ENCODE assay signal across 5 worm cellular contexts in genomic region chrX:2543353-2543752, ce11.
TF ChIP-seq lines count a peak whose summit lies in the region.

No protein-coding gene starts in this region.

TF ChIP-seq in whole organism, L1 larva, 84 proteins besides CTCF, POLR2A, EP300 and RAD21:
- TF ChIP-seq elt-2 (tag; optimal IDR thresholded peaks at IDR 0.05; lab: Kevin White, UChicago) (peak; percentile 6), egl-13 (tag; optimal IDR thresholded peaks at IDR 0.05; lab: Kevin White, UChicago) (peak; percentile 18), lsy-2 (tag; optimal IDR thresholded peaks at IDR 0.05; lab: Kevin White, UChicago) (no peak), ceh-88 (GFP tag; IDR thresholded peaks at IDR 0.05; lab: Robert Waterston, UW) (no peak), C34B4.2 (tag; optimal IDR thresholded peaks at IDR 0.05; lab: Kevin White, UChicago) (no peak), dsc-1 (tag; optimal IDR thresholded peaks at IDR 0.05; lab: Kevin White, UChicago) (peak; percentile 6), nhr-28 (tag; optimal IDR thresholded peaks at IDR 0.05; lab: Kevin White, UChicago) (no peak), lin-35 (GFP tag; optimal IDR thresholded peaks at IDR 0.05; lab: Kevin White, UChicago) (no peak), nhr-19 (GFP tag; conservative IDR thresholded peaks at IDR 0.05; lab: Robert Waterston, UW) (no peak)

TF ChIP-seq in whole organism, L2 larva, 48 proteins besides CTCF, POLR2A, EP300 and RAD21:
- TF ChIP-seq ceh-16 (tag; optimal IDR thresholded peaks at IDR 0.05; lab: Kevin White, UChicago) (no peak), sem-4 (tag; optimal IDR thresholded peaks at IDR 0.05; lab: Kevin White, UChicago) (no peak), fos-1 (tag; optimal IDR thresholded peaks at IDR 0.05; lab: Kevin White, UChicago) (peak; percentile 28)
TF ChIP-seq in whole organism, L2 larva: peak in this region for 1.

TF ChIP-seq in whole organism, L3 larva, 47 proteins besides CTCF, POLR2A, EP300 and RAD21:
- TF ChIP-seq elt-2 (tag; optimal IDR thresholded peaks at IDR 0.05; lab: Kevin White, UChicago) (peak; percentile 59), pqm-1 (tag; optimal IDR thresholded peaks at IDR 0.05; lab: Kevin White, UChicago) (peak; percentile 22), tbx-2 (tag; optimal IDR thresholded peaks at IDR 0.05; lab: Kevin White, UChicago) (no peak), ceh-82 (tag; optimal IDR thresholded peaks at IDR 0.05; lab: Kevin White, UChicago) (no peak), mdl-1 (tag; optimal IDR thresholded peaks at IDR 0.05; lab: Kevin White, UChicago) (no peak), ceh-28 (tag; optimal IDR thresholded peaks at IDR 0.05; lab: Kevin White, UChicago) (no peak), ztf-11 (tag; optimal IDR thresholded peaks at IDR 0.05; lab: Kevin White, UChicago) (no peak), nfya-1 (tag; optimal IDR thresholded peaks at IDR 0.05; lab: Kevin White, UChicago; ENCODE audit: insufficient read depth) (peak; percentile 10), egl-5 (tag; optimal IDR thresholded peaks at IDR 0.05; lab: Kevin White, UChicago) (no peak), nhr-67 (tag; optimal IDR thresholded peaks at IDR 0.05; lab: Kevin White, UChicago) (no peak), unc-39 (tag; optimal IDR thresholded peaks at IDR 0.05; lab: Kevin White, UChicago) (no peak), egl-27 (tag; optimal IDR thresholded peaks at IDR 0.05; lab: Kevin White, UChicago) (no peak), elt-1 (tag; optimal IDR thresholded peaks at IDR 0.05; lab: Kevin White, UChicago) (no peak), fkh-10 (GFP tag; optimal IDR thresholded peaks at IDR 0.05; lab: Kevin White, UChicago) (no peak), lsy-12 (tag; optimal IDR thresholded peaks at IDR 0.05; lab: Kevin White, UChicago) (no peak)
TF ChIP-seq in whole organism, L3 larva: peak in this region for 3.

TF ChIP-seq in whole organism, L4 larva, 104 proteins besides CTCF, POLR2A, EP300 and RAD21 (continues in another document):
- peak; percentile 56 for TF ChIP-seq dmd-6 (GFP tag; IDR thresholded peaks at IDR 0.05; lab: Robert Waterston, UW)
- TF ChIP-seq fkh-10 (GFP tag; optimal IDR thresholded peaks at IDR 0.05; lab: Kevin White, UChicago): no peak
- TF ChIP-seq daf-12 (tag; optimal IDR thresholded peaks at IDR 0.05; lab: Kevin White, UChicago): no peak
- no peak for TF ChIP-seq saeg-2 (GFP tag; IDR thresholded peaks at IDR 0.05; lab: Robert Waterston, UW)
- TF ChIP-seq ZK337.2 (GFP tag; IDR thresholded peaks at IDR 0.05; lab: Robert Waterston, UW): no peak
- TF ChIP-seq nhr-28 (tag; optimal IDR thresholded peaks at IDR 0.05; lab: Kevin White, UChicago): peak; percentile 59
- TF ChIP-seq hlh-11 (tag; optimal IDR thresholded peaks at IDR 0.05; lab: Kevin White, UChicago): peak; percentile 59
- no peak for TF ChIP-seq F26F4.8 (GFP tag; conservative IDR thresholded peaks at IDR 0.05; lab: Robert Waterston, UW)
- TF ChIP-seq aly-2 (tag; optimal IDR thresholded peaks at IDR 0.05; lab: Kevin White, UChicago): no peak
- TF ChIP-seq daf-16 (GFP tag; optimal IDR thresholded peaks at IDR 0.05; lab: Kevin White, UChicago): no peak
- TF ChIP-seq daf-16 (tag; optimal IDR thresholded peaks at IDR 0.05; lab: Kevin White, UChicago): peak; percentile 86
- TF ChIP-seq T20F7.1 (GFP tag; optimal IDR thresholded peaks at IDR 0.05; lab: Kevin White, UChicago): no peak
- no peak for TF ChIP-seq aha-1 (tag; lab: Kevin White, UChicago)
- TF ChIP-seq ces-1 (GFP tag; optimal IDR thresholded peaks at IDR 0.05; lab: Kevin White, UChicago): no peak
- TF ChIP-seq D1046.2 (GFP tag; IDR thresholded peaks at IDR 0.05; lab: Robert Waterston, UW): no peak
- TF ChIP-seq ceh-44 (GFP tag; IDR thresholded peaks at IDR 0.05; lab: Robert Waterston, UW): no peak
- TF ChIP-seq T26A8.4 (GFP tag; IDR thresholded peaks at IDR 0.05; lab: Robert Waterston, UW): no peak
- no peak for TF ChIP-seq nhr-111 (GFP tag; optimal IDR thresholded peaks at IDR 0.05; lab: Kevin White, UChicago)
- TF ChIP-seq mep-1 (tag; optimal IDR thresholded peaks at IDR 0.05; lab: Kevin White, UChicago): peak; percentile 21
- TF ChIP-seq nhr-42 (GFP tag; IDR thresholded peaks at IDR 0.05; lab: Robert Waterston, UW): no peak
- TF ChIP-seq php-3 (GFP tag; IDR thresholded peaks at IDR 0.05; lab: Robert Waterston, UW): no peak
- no peak for TF ChIP-seq zfp-3 (GFP tag; conservative IDR thresholded peaks at IDR 0.05; lab: Robert Waterston, UW)
- 0 out of 2 replicates have a peak, but pooled peaks have one; percentile 40 for TF ChIP-seq arid-1 (GFP tag; conservative IDR thresholded peaks at IDR 0.05; lab: Robert Waterston, UW)
- no peak for TF ChIP-seq vab-7 (GFP tag; IDR thresholded peaks at IDR 0.05; lab: Robert Waterston, UW)
- TF ChIP-seq lin-29 (GFP tag; IDR thresholded peaks at IDR 0.05; lab: Robert Waterston, UW): no peak
- no peak for TF ChIP-seq zag-1 (tag; optimal IDR thresholded peaks at IDR 0.05; lab: Kevin White, UChicago)
- no peak for TF ChIP-seq mdl-1 (tag; optimal IDR thresholded peaks at IDR 0.05; lab: Kevin White, UChicago)
- TF ChIP-seq nhr-48 (tag; optimal IDR thresholded peaks at IDR 0.05; lab: Kevin White, UChicago): no peak
- no peak for TF ChIP-seq pqm-1 (tag; optimal IDR thresholded peaks at IDR 0.05; lab: Kevin White, UChicago)
- TF ChIP-seq R02D3.7 (tag; optimal IDR thresholded peaks at IDR 0.05; lab: Kevin White, UChicago): no peak
- no peak for TF ChIP-seq mxl-3 (GFP tag; optimal IDR thresholded peaks at IDR 0.05; lab: Kevin White, UChicago)
- no peak for TF ChIP-seq zfp-2 (tag; optimal IDR thresholded peaks at IDR 0.05; lab: Kevin White, UChicago)
- TF ChIP-seq rbr-2 (tag; optimal IDR thresholded peaks at IDR 0.05; lab: Kevin White, UChicago): no peak
- no peak for TF ChIP-seq nhr-102 (tag; optimal IDR thresholded peaks at IDR 0.05; lab: Kevin White, UChicago)
- no peak for TF ChIP-seq hmg-1.1 (GFP tag; IDR thresholded peaks at IDR 0.05; lab: Robert Waterston, UW)
- TF ChIP-seq madf-5 (GFP tag; IDR thresholded peaks at IDR 0.05; lab: Robert Waterston, UW): no peak
- TF ChIP-seq fos-1 (tag; optimal IDR thresholded peaks at IDR 0.05; lab: Kevin White, UChicago): no peak

TF ChIP-seq in whole organism, young adult, 124 proteins besides CTCF, POLR2A, EP300 and RAD21:
- TF ChIP-seq Y95B8A.8 (GFP tag; IDR thresholded peaks at IDR 0.05; lab: Robert Waterston, UW): 0 out of 2 replicates have a peak, but pooled peaks have one; percentile 23
- peak; percentile 2 for TF ChIP-seq tbp1 (GFP tag; optimal IDR thresholded peaks at IDR 0.05; lab: Kevin White, UChicago)
- TF ChIP-seq unc-62 (GFP tag; optimal IDR thresholded peaks at IDR 0.05; lab: Kevin White, UChicago): no peak
- TF ChIP-seq nhr-179 (tag; optimal IDR thresholded peaks at IDR 0.05; lab: Kevin White, UChicago): no peak
- no peak for TF ChIP-seq hlh-26 (GFP tag; conservative IDR thresholded peaks at IDR 0.05; lab: Robert Waterston, UW)
- TF ChIP-seq akir-1 (GFP tag; optimal IDR thresholded peaks at IDR 0.05; lab: Kevin White, UChicago): no peak
- peak; percentile 64 for TF ChIP-seq dox-1 (GFP tag; IDR thresholded peaks at IDR 0.05; lab: Robert Waterston, UW)
- TF ChIP-seq T07F8.4 (tag; optimal IDR thresholded peaks at IDR 0.05; lab: Kevin White, UChicago): no peak
- no peak for TF ChIP-seq nfya-1 (tag; optimal IDR thresholded peaks at IDR 0.05; lab: Kevin White, UChicago; ENCODE audit: borderline replicate concordance, insufficient read depth)
- TF ChIP-seq ekl-4 (GFP tag; IDR thresholded peaks at IDR 0.05; lab: Robert Waterston, UW): no peak
- TF ChIP-seq nhr-80 (tag; optimal IDR thresholded peaks at IDR 0.05; lab: Kevin White, UChicago): peak; percentile 93
- no peak for TF ChIP-seq hlh-12 (tag; optimal IDR thresholded peaks at IDR 0.05; lab: Kevin White, UChicago)
- TF ChIP-seq cebp-1 (GFP tag; IDR thresholded peaks at IDR 0.05; lab: Robert Waterston, UW): no peak
- TF ChIP-seq cebp-1 (tag; optimal IDR thresholded peaks at IDR 0.05; lab: Kevin White, UChicago): peak; percentile 24
- TF ChIP-seq B0336.3 (GFP tag; IDR thresholded peaks at IDR 0.05; lab: Robert Waterston, UW): no peak
- no peak for TF ChIP-seq atf-7 (tag; optimal IDR thresholded peaks at IDR 0.05; lab: Kevin White, UChicago)
- no peak for TF ChIP-seq fkh-3 (tag; optimal IDR thresholded peaks at IDR 0.05; lab: Kevin White, UChicago)
- no peak for TF ChIP-seq lir-1 (GFP tag; conservative IDR thresholded peaks at IDR 0.05; lab: Robert Waterston, UW)
- no peak for TF ChIP-seq efl-1 (GFP tag; optimal IDR thresholded peaks at IDR 0.05; lab: Kevin White, UChicago)
- no peak for TF ChIP-seq lsy-27 (tag; optimal IDR thresholded peaks at IDR 0.05; lab: Kevin White, UChicago; ENCODE audit: borderline replicate concordance, insufficient read depth)
- TF ChIP-seq tbx-9 (tag; optimal IDR thresholded peaks at IDR 0.05; lab: Kevin White, UChicago; ENCODE audit: borderline replicate concordance): no peak
- TF ChIP-seq unc-130 (GFP tag; optimal IDR thresholded peaks at IDR 0.05; lab: Kevin White, UChicago): no peak
- TF ChIP-seq mxl-1 (tag; optimal IDR thresholded peaks at IDR 0.05; lab: Kevin White, UChicago): no peak
- no peak for TF ChIP-seq rec-8 (tag; optimal IDR thresholded peaks at IDR 0.05; lab: Kevin White, UChicago)
- no peak for TF ChIP-seq rpc-1 (optimal IDR thresholded peaks at IDR 0.05; lab: Kevin White, UChicago)
- TF ChIP-seq rpc-1 (tag; optimal IDR thresholded peaks at IDR 0.05; lab: Kevin White, UChicago): no peak
- TF ChIP-seq ceh-79 (tag; optimal IDR thresholded peaks at IDR 0.05; lab: Kevin White, UChicago): no peak
- TF ChIP-seq Y53F4B.3 (GFP tag; IDR thresholded peaks at IDR 0.05; lab: Robert Waterston, UW): no peak
- TF ChIP-seq snpc-3.4 (tag; optimal IDR thresholded peaks at IDR 0.05; lab: Kevin White, UChicago): no peak
- peak; percentile 82 for TF ChIP-seq ets-4 (GFP tag; optimal IDR thresholded peaks at IDR 0.05; lab: Kevin White, UChicago)
- no peak for TF ChIP-seq attf-6 (GFP tag; IDR thresholded peaks at IDR 0.05; lab: Robert Waterston, UW)
- TF ChIP-seq F10E7.11 (tag; optimal IDR thresholded peaks at IDR 0.05; lab: Kevin White, UChicago): no peak
- TF ChIP-seq nhr-90 (tag; optimal IDR thresholded peaks at IDR 0.05; lab: Kevin White, UChicago): peak; percentile 15
- TF ChIP-seq die-1 (tag; optimal IDR thresholded peaks at IDR 0.05; lab: Kevin White, UChicago): no peak
